Worm (Caenorhabditis elegans): ENCODE data around the gene asp-19.

DNA sequence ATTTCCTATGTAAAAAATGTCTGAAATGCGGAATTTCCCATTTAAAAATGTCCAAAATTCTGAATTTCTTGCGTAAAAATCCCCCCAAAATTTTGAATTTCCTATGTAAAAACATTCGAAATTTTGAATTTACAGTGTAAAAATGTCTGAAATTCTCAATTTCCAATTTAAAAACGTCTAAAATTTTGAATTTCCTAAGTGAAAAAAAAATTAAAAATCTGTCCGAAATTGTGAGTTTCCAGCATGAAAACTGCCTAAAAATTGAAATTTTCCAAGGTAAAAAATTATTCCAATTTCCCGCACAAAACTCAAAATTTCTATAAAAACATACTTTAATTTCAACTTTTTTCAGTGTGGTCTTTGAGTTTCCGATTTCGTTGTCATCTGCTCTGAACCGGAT, 7.3 kb downstream of the asp-19 start:
- no peak for TF ChIP-seq him-1 (tag; optimal IDR thresholded peaks at IDR 0.05)
- no peak for TF ChIP-seq W03F9.2 (tag; optimal IDR thresholded peaks at IDR 0.05)
- no peak for TF ChIP-seq dao-5 (tag; optimal IDR thresholded peaks at IDR 0.05)

All from whole organism, L4/young adult.